ENCODE assay signal across 3 worm cellular contexts in genomic region chrIV:5985823-5986222, ce11.
TF ChIP-seq lines count a peak whose summit lies in the region.

No protein-coding gene starts in this region.

TF ChIP-seq in whole organism, L3 larva, 47 proteins besides CTCF, POLR2A, EP300 and RAD21:
- TF ChIP-seq elt-1 (tag; optimal IDR thresholded peaks at IDR 0.05; lab: Kevin White, UChicago) (no peak), hmg-11 (tag; optimal IDR thresholded peaks at IDR 0.05; lab: Kevin White, UChicago) (no peak), nhr-43 (tag; optimal IDR thresholded peaks at IDR 0.05; lab: Kevin White, UChicago; ENCODE audit: poor library complexity, severe bottlenecking) (no peak), ceh-28 (tag; optimal IDR thresholded peaks at IDR 0.05; lab: Kevin White, UChicago) (no peak), aly-2 (tag; optimal IDR thresholded peaks at IDR 0.05; lab: Kevin White, UChicago) (peak; percentile 1), ama-1 (optimal IDR thresholded peaks at IDR 0.05; lab: Kevin White, UChicago) (peak; percentile 39), nhr-28 (tag; optimal IDR thresholded peaks at IDR 0.05; lab: Kevin White, UChicago) (no peak)

TF ChIP-seq in whole organism, L4 larva, 104 proteins besides CTCF, POLR2A, EP300 and RAD21:
- TF ChIP-seq set-16 (GFP tag; IDR thresholded peaks at IDR 0.05; lab: Robert Waterston, UW): peak; percentile 79
- TF ChIP-seq mes-2 (tag; optimal IDR thresholded peaks at IDR 0.05; lab: Kevin White, UChicago; ENCODE audit: poor library complexity, severe bottlenecking): no peak

TF ChIP-seq in whole organism, young adult, 124 proteins besides CTCF, POLR2A, EP300 and RAD21:
- no peak for TF ChIP-seq ztf-28 (GFP tag; IDR thresholded peaks at IDR 0.05; lab: Robert Waterston, UW)
- TF ChIP-seq lir-1 (GFP tag; conservative IDR thresholded peaks at IDR 0.05; lab: Robert Waterston, UW): no peak
- TF ChIP-seq gei-17 (GFP tag; optimal IDR thresholded peaks at IDR 0.05; lab: Kevin White, UChicago): no peak
- TF ChIP-seq lin-54 (GFP tag; optimal IDR thresholded peaks at IDR 0.05; lab: Kevin White, UChicago): no peak
- no peak for TF ChIP-seq ceh-79 (tag; optimal IDR thresholded peaks at IDR 0.05; lab: Kevin White, UChicago)
- no peak for TF ChIP-seq ztf-25 (GFP tag; IDR thresholded peaks at IDR 0.05; lab: Robert Waterston, UW)
- TF ChIP-seq madf-3 (GFP tag; IDR thresholded peaks at IDR 0.05; lab: Robert Waterston, UW): 0 out of 2 replicates have a peak, but pooled peaks have one; percentile 11
- no peak for TF ChIP-seq ama-1 (optimal IDR thresholded peaks at IDR 0.05; lab: Kevin White, UChicago)
- no peak for TF ChIP-seq ama-1 (GFP tag; optimal IDR thresholded peaks at IDR 0.05; lab: Kevin White, UChicago)
- no peak for TF ChIP-seq B0019.2 (GFP tag; conservative IDR thresholded peaks at IDR 0.05; lab: Robert Waterston, UW)
- TF ChIP-seq C06A6.2 (GFP tag; conservative IDR thresholded peaks at IDR 0.05; lab: Robert Waterston, UW): no peak
- no peak for TF ChIP-seq hrde-1 (tag; optimal IDR thresholded peaks at IDR 0.05; lab: Kevin White, UChicago; ENCODE audit: borderline replicate concordance)
- TF ChIP-seq T07F8.4 (tag; optimal IDR thresholded peaks at IDR 0.05; lab: Kevin White, UChicago): no peak
- no peak for TF ChIP-seq atf-7 (tag; optimal IDR thresholded peaks at IDR 0.05; lab: Kevin White, UChicago)
- no peak for TF ChIP-seq hmg-20 (GFP tag; IDR thresholded peaks at IDR 0.05; lab: Robert Waterston, UW)
- TF ChIP-seq T26A5.8 (tag; optimal IDR thresholded peaks at IDR 0.05; lab: Kevin White, UChicago): no peak
- TF ChIP-seq mel-28 (tag; optimal IDR thresholded peaks at IDR 0.05; lab: Kevin White, UChicago; ENCODE audit: borderline replicate concordance): no peak
- TF ChIP-seq B0261.1 (tag; optimal IDR thresholded peaks at IDR 0.05; lab: Kevin White, UChicago): no peak
- TF ChIP-seq rpc-1 (optimal IDR thresholded peaks at IDR 0.05; lab: Kevin White, UChicago): no peak
- TF ChIP-seq rpc-1 (tag; optimal IDR thresholded peaks at IDR 0.05; lab: Kevin White, UChicago): no peak
- TF ChIP-seq ztf-26 (tag; optimal IDR thresholded peaks at IDR 0.05; lab: Kevin White, UChicago): no peak
- no peak for TF ChIP-seq nfyb-1 (GFP tag; IDR thresholded peaks at IDR 0.05; lab: Robert Waterston, UW)
- TF ChIP-seq tlf-1 (GFP tag; optimal IDR thresholded peaks at IDR 0.05; lab: Kevin White, UChicago): no peak
- no peak for TF ChIP-seq bed-2 (GFP tag; IDR thresholded peaks at IDR 0.05; lab: Robert Waterston, UW)
- no peak for TF ChIP-seq F57A8.1 (GFP tag; optimal IDR thresholded peaks at IDR 0.05; lab: Kevin White, UChicago)
- no peak for TF ChIP-seq snpc-1.3 (tag; optimal IDR thresholded peaks at IDR 0.05; lab: Kevin White, UChicago; ENCODE audit: insufficient read depth)
- TF ChIP-seq egrh-3 (GFP tag; IDR thresholded peaks at IDR 0.05; lab: Robert Waterston, UW): peak; percentile 46; the same call in 1 of the 2 replicates
- TF ChIP-seq mcd-1 (GFP tag; IDR thresholded peaks at IDR 0.05; lab: Robert Waterston, UW): 0 out of 2 replicates have a peak, but pooled peaks have one; percentile 7
- no peak for TF ChIP-seq Y67H2A.10 (GFP tag; conservative IDR thresholded peaks at IDR 0.05; lab: Robert Waterston, UW)
- no peak for TF ChIP-seq zim-3 (tag; optimal IDR thresholded peaks at IDR 0.05; lab: Kevin White, UChicago)
- TF ChIP-seq akir-1 (GFP tag; optimal IDR thresholded peaks at IDR 0.05; lab: Kevin White, UChicago): no peak
- no peak for TF ChIP-seq hlh-26 (GFP tag; conservative IDR thresholded peaks at IDR 0.05; lab: Robert Waterston, UW)
- peak; percentile 57 for TF ChIP-seq zfh-2 (GFP tag; conservative IDR thresholded peaks at IDR 0.05; lab: Robert Waterston, UW)
- TF ChIP-seq attf-6 (GFP tag; IDR thresholded peaks at IDR 0.05; lab: Robert Waterston, UW): no peak
- TF ChIP-seq lsy-27 (tag; optimal IDR thresholded peaks at IDR 0.05; lab: Kevin White, UChicago; ENCODE audit: borderline replicate concordance, insufficient read depth): no peak
- TF ChIP-seq aptf-2 (GFP tag; conservative IDR thresholded peaks at IDR 0.05; lab: Robert Waterston, UW): no peak
- TF ChIP-seq Y53G8AR.9 (GFP tag; conservative IDR thresholded peaks at IDR 0.05; lab: Robert Waterston, UW): peak; percentile 53; the same call in 1 of the 2 replicates
- TF ChIP-seq somi-1 (GFP tag; optimal IDR thresholded peaks at IDR 0.05; lab: Kevin White, UChicago): no peak
- no peak for TF ChIP-seq efl-1 (GFP tag; optimal IDR thresholded peaks at IDR 0.05; lab: Kevin White, UChicago)
- TF ChIP-seq sea-2 (GFP tag; IDR thresholded peaks at IDR 0.05; lab: Robert Waterston, UW): no peak
- TF ChIP-seq let-526 (GFP tag; IDR thresholded peaks at IDR 0.05; lab: Robert Waterston, UW): no peak
- no peak for TF ChIP-seq F22D6.2 (tag; optimal IDR thresholded peaks at IDR 0.05; lab: Kevin White, UChicago)
- no peak for TF ChIP-seq F55B11.4 (tag; optimal IDR thresholded peaks at IDR 0.05; lab: Kevin White, UChicago; ENCODE audit: borderline replicate concordance, insufficient read depth)
- no peak for TF ChIP-seq ceh-40 (GFP tag; IDR thresholded peaks at IDR 0.05; lab: Robert Waterston, UW)
